Worm (Caenorhabditis elegans) whole organism, L4 larva: Measurements from ENCODE around the gene srlf-1.
A peak's percentile ranks its signal among the peaks of the same experiment; 100 is the strongest.

Source experiments
- D1046.2 ChIP-seq: fragments of 200-800 bp; sonication (Bioruptor generic); IDR thresholded peaks from 2 replicates; pipeline ENCODE4 v1.3.6; 2022; ENCODE audit warnings: missing genetic modification characterization, missing compliant biosample characterization
- F26F4.8 ChIP-seq: fragments of 200-800 bp; sonication (Bioruptor generic); conservative IDR thresholded peaks from 2 replicates; pipeline ENCODE4 v1.3.6; 2022; ENCODE audit warnings: missing genetic modification characterization, missing compliant biosample characterization
- F44E2.7 ChIP-seq: fragments of 200-800 bp; sonication (Bioruptor generic); IDR thresholded peaks from 2 replicates; pipeline ENCODE4 v2.1.2; 2022; ENCODE audit warnings: missing genetic modification characterization, missing compliant biosample characterization
- F49E8.2 ChIP-seq: sonication (generic microtip); optimal IDR thresholded peaks from 2 replicates; lab custom pipeline; 2016; ENCODE audit warnings: missing compliant biosample characterization, mild to moderate bottlenecking, missing genetic modification characterization, borderline replicate concordance
- T26A8.4 ChIP-seq: fragments of 200-800 bp; sonication (Bioruptor generic); IDR thresholded peaks from 2 replicates; pipeline ENCODE4 v1.3.6; 2022; ENCODE audit warnings: missing genetic modification characterization, missing compliant biosample characterization
- Y48G9A.11 ChIP-seq: fragments of 200-800 bp; sonication (Bioruptor generic); IDR thresholded peaks from 2 replicates; pipeline ENCODE4 v1.3.6; 2022; ENCODE audit warnings: missing genetic modification reagents, missing genetic modification characterization, missing compliant biosample characterization
- ZK337.2 ChIP-seq: fragments of 200-800 bp; sonication (Bioruptor generic); IDR thresholded peaks from 2 replicates; pipeline ENCODE4 v1.3.6; 2022; ENCODE audit warnings: missing genetic modification reagents, missing genetic modification characterization, missing compliant biosample characterization
- ama-1 ChIP-seq: fragments of 150-350 bp; optimal IDR thresholded peaks from 2 replicates; lab custom pipeline; 2014; ENCODE audit warnings: inconsistent platforms, mixed read lengths
- arid-1 ChIP-seq: fragments of 200-800 bp; sonication (Bioruptor generic); conservative IDR thresholded peaks from 2 replicates; pipeline ENCODE4 v1.3.6; 2022; ENCODE audit warnings: missing genetic modification reagents, missing genetic modification characterization, missing compliant biosample characterization
- ceh-20 ChIP-seq: fragments of 200-800 bp; sonication (Bioruptor generic); IDR thresholded peaks from 2 replicates; pipeline ENCODE4 v1.3.6; 2022; ENCODE audit warnings: missing genetic modification reagents, missing genetic modification characterization, missing compliant biosample characterization
- ceh-28 ChIP-seq: fragments of 150-350 bp; optimal IDR thresholded peaks from 2 replicates; lab custom pipeline; 2014; ENCODE audit warnings: missing biosample characterization, missing genetic modification reagents, missing genetic modification characterization
- ceh-32 ChIP-seq: sonication (generic microtip); optimal IDR thresholded peaks from 2 replicates; lab custom pipeline; 2016; ENCODE audit warnings: mild to moderate bottlenecking, missing genetic modification characterization, missing compliant biosample characterization; ENCODE audit not compliant: poor library complexity
- ces-1 ChIP-seq: fragments of 150-350 bp; sonication (generic microtip); optimal IDR thresholded peaks from 4 replicates; lab custom pipeline; 2014; ENCODE audit warnings: missing biosample characterization, missing genetic modification reagents, missing genetic modification characterization
- cey-2 ChIP-seq: sonication (generic microtip); optimal IDR thresholded peaks from 3 replicates; lab custom pipeline; 2017; ENCODE audit warnings: missing genetic modification characterization, mild to moderate bottlenecking, missing compliant biosample characterization, antibody characterized with exemption, borderline replicate concordance; ENCODE audit not compliant: insufficient read depth
- daf-12 ChIP-seq: fragments of 150-350 bp; optimal IDR thresholded peaks from 2 replicates; lab custom pipeline; 2014; ENCODE audit warnings: missing biosample characterization, missing genetic modification reagents, missing genetic modification characterization
- daf-8 ChIP-seq: fragments of 200-800 bp; sonication (Bioruptor generic); IDR thresholded peaks from 2 replicates; pipeline ENCODE4 v1.3.6; 2022; ENCODE audit warnings: missing genetic modification characterization, missing compliant biosample characterization
- dmd-6 ChIP-seq: fragments of 200-800 bp; sonication (Bioruptor generic); IDR thresholded peaks from 2 replicates; pipeline ENCODE4 v1.3.6; 2022; ENCODE audit warnings: missing genetic modification reagents, missing genetic modification characterization, missing compliant biosample characterization
- dpl-1 ChIP-seq: fragments of 150-350 bp; optimal IDR thresholded peaks from 2 replicates; lab custom pipeline; 2014; ENCODE audit warnings: missing biosample characterization, missing genetic modification reagents, missing genetic modification characterization
- duxl-1 ChIP-seq: sonication (generic microtip); optimal IDR thresholded peaks from 2 replicates; lab custom pipeline; 2016; ENCODE audit warnings: mild to moderate bottlenecking, missing genetic modification characterization, moderate library complexity, missing compliant biosample characterization; ENCODE audit not compliant: poor library complexity
- egl-27 ChIP-seq: sonication (generic microtip); optimal IDR thresholded peaks from 3 replicates; lab custom pipeline; 2017; ENCODE audit warnings: missing biosample characterization, missing genetic modification reagents, missing genetic modification characterization
- fos-1 ChIP-seq: fragments of 150-350 bp; optimal IDR thresholded peaks from 2 replicates; lab custom pipeline; 2014; ENCODE audit warnings: missing biosample characterization, missing genetic modification characterization
- hlh-11 ChIP-seq: fragments of 200-800 bp; sonication (Bioruptor generic); optimal IDR thresholded peaks from 2 replicates; lab custom pipeline; 2018; ENCODE audit warnings: mild to moderate bottlenecking, missing genetic modification characterization, missing compliant biosample characterization
- hlh-30 ChIP-seq: sonication (generic microtip); optimal IDR thresholded peaks from 2 replicates; lab custom pipeline; 2017; ENCODE audit warnings: antibody characterized with exemption, mild to moderate bottlenecking, missing genetic modification characterization, missing compliant biosample characterization; ENCODE audit not compliant: insufficient read depth
- lim-7 ChIP-seq: fragments of 200-800 bp; sonication (Bioruptor generic); IDR thresholded peaks from 2 replicates; pipeline ENCODE4 v1.3.6; 2022; ENCODE audit warnings: missing genetic modification characterization, missing compliant biosample characterization
- lin-1 ChIP-seq: fragments of 200-800 bp; sonication (Bioruptor generic); IDR thresholded peaks from 2 replicates; pipeline ENCODE4 v1.3.6; 2022; ENCODE audit warnings: missing genetic modification reagents, missing genetic modification characterization, missing compliant biosample characterization
- lin-13 ChIP-seq: fragments of 150-350 bp; optimal IDR thresholded peaks from 2 replicates; lab custom pipeline; 2014; ENCODE audit warnings: missing biosample characterization, missing genetic modification reagents, missing genetic modification characterization
- lin-29 ChIP-seq: fragments of 200-800 bp; sonication (Bioruptor generic); IDR thresholded peaks from 2 replicates; pipeline ENCODE4 v1.3.6; 2022; ENCODE audit warnings: missing genetic modification reagents, missing genetic modification characterization, missing compliant biosample characterization
- lin-38 ChIP-seq: fragments of 200-800 bp; sonication (Bioruptor generic); IDR thresholded peaks from 2 replicates; pipeline ENCODE4 v1.3.6; 2022; ENCODE audit warnings: missing genetic modification reagents, missing genetic modification characterization, missing compliant biosample characterization
- lin-39 ChIP-seq: fragments of 150-350 bp; optimal IDR thresholded peaks from 2 replicates; lab custom pipeline; 2014; ENCODE audit warnings: missing biosample characterization, missing genetic modification reagents, missing genetic modification characterization
- lsy-2 ChIP-seq, 2 experiments: fragments of 150-350 bp in 1 of 2; sonication (generic microtip) in 1 of 2; optimal IDR thresholded peaks; 2 replicates each; lab custom pipeline; 2014 to 2017; ENCODE audit warnings: missing biosample characterization in 2 of 2, missing genetic modification characterization in 2 of 2
- madf-9 ChIP-seq: fragments of 200-800 bp; sonication (Bioruptor generic); conservative IDR thresholded peaks from 2 replicates; pipeline ENCODE4 v1.3.6; 2022; ENCODE audit warnings: missing genetic modification reagents, missing genetic modification characterization, missing compliant biosample characterization
- mep-1 ChIP-seq: fragments of 150-350 bp; sonication (generic microtip); optimal IDR thresholded peaks from 3 replicates; lab custom pipeline; 2014; ENCODE audit warnings: missing biosample characterization, missing genetic modification characterization
- nhr-10 ChIP-seq: fragments of 150-350 bp; optimal IDR thresholded peaks from 2 replicates; lab custom pipeline; 2014; ENCODE audit warnings: missing biosample characterization, missing genetic modification characterization
- nhr-11 ChIP-seq: fragments of 150-350 bp; optimal IDR thresholded peaks from 2 replicates; lab custom pipeline; 2014; ENCODE audit warnings: missing biosample characterization, missing genetic modification characterization
- nhr-237 ChIP-seq: sonication (generic microtip); optimal IDR thresholded peaks from 2 replicates; lab custom pipeline; 2017; ENCODE audit warnings: missing biosample characterization, missing genetic modification characterization
- nhr-41 ChIP-seq: fragments of 200-800 bp; sonication (Bioruptor generic); IDR thresholded peaks from 2 replicates; pipeline ENCODE4 v1.3.6; 2022; ENCODE audit warnings: missing genetic modification reagents, missing genetic modification characterization, missing compliant biosample characterization
- nhr-42 ChIP-seq: fragments of 200-800 bp; sonication (Bioruptor generic); IDR thresholded peaks from 2 replicates; pipeline ENCODE4 v1.3.6; 2022; ENCODE audit warnings: missing genetic modification characterization, missing compliant biosample characterization
- nhr-76 ChIP-seq: fragments of 150-350 bp; optimal IDR thresholded peaks from 2 replicates; lab custom pipeline; 2014; ENCODE audit warnings: missing biosample characterization, missing genetic modification characterization
- nhr-77 ChIP-seq: fragments of 150-350 bp; optimal IDR thresholded peaks from 2 replicates; lab custom pipeline; 2014; ENCODE audit warnings: missing biosample characterization, missing genetic modification characterization
- pha-4 ChIP-seq, 2 experiments: fragments of 150-350 bp in 1 of 2; fragments of 200-800 bp in 1 of 2; sonication (Bioruptor generic) in 1 of 2; IDR thresholded peaks in 1 of 2; optimal IDR thresholded peaks in 1 of 2; 2 replicates each; pipeline versions ENCODE4 v1.3.6 to Lab custom; 2014 to 2022; ENCODE audit warnings: missing genetic modification characterization in 2 of 2, missing genetic modification reagents in 2 of 2, missing biosample characterization in 1 of 2, missing compliant biosample characterization in 1 of 2
- pqm-1 ChIP-seq: sonication (generic microtip); optimal IDR thresholded peaks from 2 replicates; lab custom pipeline; 2017; ENCODE audit warnings: missing biosample characterization, missing genetic modification characterization
- rbr-2 ChIP-seq: sonication (generic microtip); optimal IDR thresholded peaks from 2 replicates; lab custom pipeline; 2016; ENCODE audit warnings: missing genotype, missing genetic modification characterization, missing compliant biosample characterization
- sdz-12 ChIP-seq: fragments of 200-800 bp; sonication (Bioruptor generic); optimal IDR thresholded peaks from 2 replicates; lab custom pipeline; 2018; ENCODE audit warnings: mild to moderate bottlenecking, missing genetic modification characterization, missing compliant biosample characterization
- set-16 ChIP-seq: fragments of 200-800 bp; sonication (Bioruptor generic); IDR thresholded peaks from 2 replicates; pipeline ENCODE4 v1.3.6; 2022; ENCODE audit warnings: missing genetic modification reagents, missing genetic modification characterization, missing compliant biosample characterization
- skn-1 ChIP-seq: fragments of 150-350 bp; optimal IDR thresholded peaks from 2 replicates; lab custom pipeline; 2014; ENCODE audit warnings: missing biosample characterization, missing genetic modification characterization
- snpc-1.2 ChIP-seq: fragments of 200-800 bp; sonication (Bioruptor generic); IDR thresholded peaks from 2 replicates; pipeline ENCODE4 v1.3.6; 2022; ENCODE audit warnings: missing genetic modification reagents, missing genetic modification characterization, missing compliant biosample characterization
- unc-130 ChIP-seq: sonication (generic microtip); optimal IDR thresholded peaks from 2 replicates; lab custom pipeline; 2016; ENCODE audit warnings: missing genetic modification reagents, missing genetic modification characterization, missing compliant biosample characterization
- zip-11 ChIP-seq: fragments of 200-800 bp; sonication (Bioruptor generic); IDR thresholded peaks from 2 replicates; pipeline ENCODE4 v1.3.6; 2022; ENCODE audit warnings: missing genetic modification characterization, missing compliant biosample characterization
- zip-2 ChIP-seq: fragments of 150-350 bp; optimal IDR thresholded peaks from 2 replicates; lab custom pipeline; 2014; ENCODE audit warnings: missing biosample characterization, missing genetic modification characterization
- ztf-11 ChIP-seq: fragments of 150-350 bp; optimal IDR thresholded peaks from 2 replicates; lab custom pipeline; 2014; ENCODE audit warnings: missing biosample characterization, missing genetic modification characterization
- ztf-7 ChIP-seq: fragments of 150-350 bp; optimal IDR thresholded peaks from 2 replicates; lab custom pipeline; 2014; ENCODE audit warnings: missing biosample characterization, missing genetic modification characterization

The srlf-1 gene

ce11 chrII:7777320-7777978 is 12.9 kb upstream of the srlf-1 start, which contains the start of gene mthf-1:
Gene mthf-1, minus strand, starts transcription at chrII:7777823.
- no peak for TF ChIP-seq lin-29 (GFP tag; lab: Robert Waterston, UW)
- no peak for TF ChIP-seq ceh-32 (tag; lab: Kevin White, UChicago)
- TF ChIP-seq snpc-1.2 (GFP tag; lab: Robert Waterston, UW), result no peak
- TF ChIP-seq ama-1 (lab: Kevin White, UChicago), result peak; percentile 79
- peak; percentile 11; the same call in 1 of the 2 replicates for TF ChIP-seq T26A8.4 (GFP tag; lab: Robert Waterston, UW)
- no peak for TF ChIP-seq set-16 (GFP tag; lab: Robert Waterston, UW)
- no peak for TF ChIP-seq nhr-11
- TF ChIP-seq lin-39 (tag; lab: Kevin White, UChicago), result no peak
- TF ChIP-seq F44E2.7 (GFP tag; lab: Robert Waterston, UW), result no peak
- peak; percentile 77 for TF ChIP-seq dmd-6
- TF ChIP-seq nhr-77 (tag; lab: Kevin White, UChicago), result peak; percentile 44
- TF ChIP-seq D1046.2, result no peak
- TF ChIP-seq hlh-30 (tag; lab: Kevin White, UChicago), result peak; percentile 66
- no peak for TF ChIP-seq daf-12
- no peak for TF ChIP-seq madf-9 (GFP tag; lab: Robert Waterston, UW)
- TF ChIP-seq ces-1 (GFP tag; lab: Kevin White, UChicago), result no peak
- peak; percentile 46; the same call in 1 of the 2 replicates for TF ChIP-seq pha-4 (GFP tag; IDR thresholded peaks at IDR 0.05; lab: Robert Waterston, UW)
- TF ChIP-seq pha-4 (tag; optimal IDR thresholded peaks at IDR 0.05; lab: Kevin White, UChicago), result no peak
- TF ChIP-seq zip-2, result no peak
- TF ChIP-seq nhr-10 (tag; lab: Kevin White, UChicago), result no peak
- no peak for TF ChIP-seq Y48G9A.11
- no peak for TF ChIP-seq sdz-12 (GFP tag; lab: Kevin White, UChicago)
- TF ChIP-seq ZK337.2 (GFP tag; lab: Robert Waterston, UW), result no peak
- TF ChIP-seq arid-1, result no peak
- no peak for TF ChIP-seq lim-7 (GFP tag; lab: Robert Waterston, UW)
- peak; percentile 18 for TF ChIP-seq cey-2 (tag; lab: Kevin White, UChicago)
- TF ChIP-seq nhr-237 (tag; lab: Kevin White, UChicago), result no peak
- TF ChIP-seq lsy-2 (tag; optimal IDR thresholded peaks at IDR 0.05; lab: Kevin White, UChicago), result peak in 1 of 2 experiments; percentile 35
- TF ChIP-seq lin-38 (GFP tag; lab: Robert Waterston, UW), result peak; percentile 24; the same call in 1 of the 2 replicates
- no peak for TF ChIP-seq ztf-11 (tag; lab: Kevin White, UChicago)
- no peak for TF ChIP-seq lin-13 (GFP tag; lab: Kevin White, UChicago)
- peak; percentile 69; the same call in 1 of the 2 replicates for TF ChIP-seq lin-1 (GFP tag; lab: Robert Waterston, UW)
- no peak for TF ChIP-seq ceh-20 (GFP tag; lab: Robert Waterston, UW)
- peak; percentile 2 for TF ChIP-seq dpl-1
- TF ChIP-seq nhr-42 (GFP tag; lab: Robert Waterston, UW), result no peak
- TF ChIP-seq daf-8, result no peak
- no peak for TF ChIP-seq ztf-7 (tag; lab: Kevin White, UChicago)
- no peak for TF ChIP-seq F26F4.8 (GFP tag; lab: Robert Waterston, UW)
- peak; percentile 69 for TF ChIP-seq hlh-11 (tag; lab: Kevin White, UChicago)
- TF ChIP-seq unc-130 (GFP tag; lab: Kevin White, UChicago), result no peak
- TF ChIP-seq F49E8.2 (tag; lab: Kevin White, UChicago), result no peak
- TF ChIP-seq zip-11 (GFP tag; lab: Robert Waterston, UW), result no peak
- no peak for TF ChIP-seq ceh-28
- peak; percentile 90 for TF ChIP-seq nhr-41
- no peak for TF ChIP-seq nhr-76 (tag; lab: Kevin White, UChicago)
- no peak for TF ChIP-seq fos-1 (tag; lab: Kevin White, UChicago)
- no peak for TF ChIP-seq skn-1
- peak; percentile 83 for TF ChIP-seq pqm-1 (tag; lab: Kevin White, UChicago)
- no peak for TF ChIP-seq egl-27 (tag; lab: Kevin White, UChicago)
- peak; percentile 39 for TF ChIP-seq mep-1
- TF ChIP-seq rbr-2 (tag; lab: Kevin White, UChicago), result no peak
- TF ChIP-seq duxl-1 (tag; lab: Kevin White, UChicago), result no peak
